Worm (Caenorhabditis elegans): ENCODE measurements around the gene Y34B4A.2.

The Y34B4A.2 gene

DNA sequence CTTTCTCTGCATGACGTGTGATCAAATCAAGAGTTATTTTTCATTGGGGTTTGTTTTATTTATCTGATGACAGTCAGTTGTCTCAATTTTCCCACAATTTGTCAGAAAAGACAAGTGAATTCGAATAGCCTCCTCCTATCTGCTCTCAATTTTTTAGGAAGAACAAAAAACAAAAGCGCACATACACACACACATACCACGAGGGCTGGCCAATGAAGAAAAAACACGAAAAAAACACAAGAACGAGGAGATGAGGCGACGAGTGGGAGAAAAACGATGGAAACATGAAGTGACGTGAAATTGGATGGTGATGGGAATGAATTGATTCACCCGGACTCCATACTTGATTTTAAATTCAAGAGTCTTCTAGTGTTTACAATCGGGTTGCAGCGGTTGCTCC lies 14.6 kb downstream of the Y34B4A.2 start:
- TF ChIP-seq nhr-23 (tag; optimal IDR thresholded peaks at IDR 0.05) (no peak), nhr-129 (tag; optimal IDR thresholded peaks at IDR 0.05) (peak; percentile 61)

DNA sequence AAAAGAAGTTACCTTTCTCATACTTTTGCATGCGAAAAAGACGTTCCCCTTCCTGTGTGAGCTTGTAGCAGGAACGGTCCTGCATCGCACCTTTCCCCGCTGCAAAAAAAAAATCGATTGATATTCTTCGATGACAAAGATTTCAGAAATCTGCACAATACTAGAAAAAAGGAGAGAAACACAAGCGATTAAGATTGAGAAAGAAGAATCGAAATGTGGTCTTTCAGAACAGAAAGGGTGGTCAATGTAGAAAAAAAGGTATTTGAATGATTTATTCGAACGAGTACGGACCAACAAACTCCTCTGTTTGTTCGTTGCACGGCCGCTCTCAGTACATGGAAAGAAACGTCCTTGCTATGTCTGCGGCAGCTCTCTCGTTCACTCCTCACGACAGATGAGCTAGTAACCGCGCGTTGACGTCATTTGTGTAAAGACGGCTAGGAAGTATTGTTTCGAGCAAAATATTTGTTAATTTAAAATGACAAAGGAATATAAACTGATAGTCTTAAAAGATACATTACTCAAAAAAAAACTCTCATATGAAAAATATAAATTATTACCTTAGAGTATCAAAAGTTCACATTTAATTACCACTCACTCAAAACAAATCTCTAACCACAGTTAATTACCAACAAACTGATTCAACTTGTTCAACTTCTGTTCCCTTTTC lies 18.8 kb downstream of the Y34B4A.2 start, which contains the start of gene ift-81:
Gene ift-81, plus strand, starts transcription at position 620 of the 670 bp plus-strand sequence.
- TF ChIP-seq unc-55 (GFP tag; optimal IDR thresholded peaks at IDR 0.05) (peak; percentile 83), sma-9 (GFP tag; optimal IDR thresholded peaks at IDR 0.05) (peak; percentile 62), sma-9 (tag; optimal IDR thresholded peaks at IDR 0.05) (no peak), lsy-2 (tag; optimal IDR thresholded peaks at IDR 0.05) (peak; percentile 37 to 67), F13H6.1 (tag; optimal IDR thresholded peaks at IDR 0.05) (peak; percentile 59), elt-3 (tag; optimal IDR thresholded peaks at IDR 0.05) (no peak), mab-5 (tag; optimal IDR thresholded peaks at IDR 0.05) (peak; percentile 76), R02D3.7 (tag; optimal IDR thresholded peaks at IDR 0.05) (no peak), blmp-1 (tag; optimal IDR thresholded peaks at IDR 0.05; ENCODE audit: insufficient read depth) (no peak), sem-4 (tag; optimal IDR thresholded peaks at IDR 0.05) (no peak), nhr-129 (tag; optimal IDR thresholded peaks at IDR 0.05) (peak; percentile 69), gmeb-1 (tag; optimal IDR thresholded peaks at IDR 0.05) (peak; percentile 39), ama-1 (optimal IDR thresholded peaks at IDR 0.05) (no peak), elt-1 (tag; optimal IDR thresholded peaks at IDR 0.05) (no peak), C34F6.9 (tag; optimal IDR thresholded peaks at IDR 0.05) (peak; percentile 57), nhr-23 (tag; optimal IDR thresholded peaks at IDR 0.05) (no peak), ztf-1 (GFP tag; conservative IDR thresholded peaks at IDR 0.05) (no peak), nhr-237 (tag; optimal IDR thresholded peaks at IDR 0.05) (no peak), lin-11 (tag; optimal IDR thresholded peaks at IDR 0.05) (peak; percentile 4), crh-2 (tag; optimal IDR thresholded peaks at IDR 0.05) (peak; percentile 40), nhr-77 (tag; optimal IDR thresholded peaks at IDR 0.05) (no peak), lin-13 (GFP tag; optimal IDR thresholded peaks at IDR 0.05) (peak; percentile 44), fos-1 (tag; optimal IDR thresholded peaks at IDR 0.05) (peak; percentile 5)

DNA sequence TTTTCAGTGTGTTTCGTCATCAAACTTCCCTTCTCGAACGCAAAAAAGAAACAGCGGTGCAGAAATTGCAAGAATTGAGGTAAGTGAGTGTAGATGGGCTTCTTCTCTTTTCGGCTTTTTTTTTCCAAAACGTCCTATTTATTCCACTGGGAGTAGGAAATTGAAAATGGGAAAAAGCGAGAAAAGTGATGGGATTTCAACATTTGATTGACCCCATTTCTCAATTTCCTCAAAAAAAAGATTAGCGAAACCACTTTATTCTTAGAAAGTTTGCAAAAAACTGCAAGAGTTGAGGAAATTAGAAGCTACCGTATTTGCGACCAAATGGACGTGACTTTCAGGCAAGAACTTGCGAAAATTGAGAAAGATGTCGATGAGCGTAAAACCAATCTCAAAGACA lies 24.2 kb downstream of the Y34B4A.2 start, which contains the start of gene ags-3:
Gene ags-3, minus strand, starts transcription at position 101 of the 400 bp plus-strand sequence.
- TF ChIP-seq mbf-1 (tag; optimal IDR thresholded peaks at IDR 0.05) (no peak), ceh-82 (tag; optimal IDR thresholded peaks at IDR 0.05) (no peak), lin-13 (GFP tag; optimal IDR thresholded peaks at IDR 0.05) (no peak), skn-1 (tag; optimal IDR thresholded peaks at IDR 0.05) (no peak), lin-39 (tag; optimal IDR thresholded peaks at IDR 0.05) (no peak), snpc-4 (tag; optimal IDR thresholded peaks at IDR 0.05) (no peak), unc-62 (GFP tag; optimal IDR thresholded peaks at IDR 0.05) (no peak), sma-9 (GFP tag; optimal IDR thresholded peaks at IDR 0.05) (no peak), sma-9 (tag; optimal IDR thresholded peaks at IDR 0.05) (no peak), F13H6.1 (tag; optimal IDR thresholded peaks at IDR 0.05) (no peak), blmp-1 (tag; optimal IDR thresholded peaks at IDR 0.05; ENCODE audit: insufficient read depth) (no peak), ama-1 (optimal IDR thresholded peaks at IDR 0.05) (no peak), mab-5 (tag; optimal IDR thresholded peaks at IDR 0.05) (no peak), ceh-16 (tag; optimal IDR thresholded peaks at IDR 0.05) (no peak), lin-11 (tag; optimal IDR thresholded peaks at IDR 0.05) (no peak)

DNA sequence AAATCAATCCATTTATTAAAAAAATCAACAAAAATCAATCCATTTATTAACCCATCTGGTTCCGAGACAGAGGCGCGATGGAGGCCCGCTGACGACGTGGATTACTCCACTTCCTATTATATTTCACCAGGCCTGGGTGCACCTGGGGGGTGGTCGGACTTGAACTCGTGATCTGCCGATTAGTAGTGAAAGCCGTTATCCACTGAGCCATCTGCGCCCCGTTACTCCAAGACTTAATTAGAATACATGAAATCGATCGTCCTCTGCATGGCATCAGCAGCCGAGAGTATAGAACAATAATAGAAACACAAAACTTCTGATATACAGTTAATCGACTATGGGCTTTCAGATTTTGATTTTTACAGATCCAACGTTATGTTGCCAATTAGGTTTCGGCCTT lies 30.3 kb downstream of the Y34B4A.2 start:
- TF ChIP-seq sma-9 (GFP tag; optimal IDR thresholded peaks at IDR 0.05) (no peak), sma-9 (tag; optimal IDR thresholded peaks at IDR 0.05) (no peak), R02D3.7 (tag; optimal IDR thresholded peaks at IDR 0.05) (no peak), lin-13 (GFP tag; optimal IDR thresholded peaks at IDR 0.05) (no peak), C34F6.9 (tag; optimal IDR thresholded peaks at IDR 0.05) (no peak), lin-39 (tag; optimal IDR thresholded peaks at IDR 0.05) (no peak), elt-1 (tag; optimal IDR thresholded peaks at IDR 0.05) (no peak), sma-3 (GFP tag; optimal IDR thresholded peaks at IDR 0.05) (no peak), nhr-11 (tag; optimal IDR thresholded peaks at IDR 0.05) (no peak)

DNA sequence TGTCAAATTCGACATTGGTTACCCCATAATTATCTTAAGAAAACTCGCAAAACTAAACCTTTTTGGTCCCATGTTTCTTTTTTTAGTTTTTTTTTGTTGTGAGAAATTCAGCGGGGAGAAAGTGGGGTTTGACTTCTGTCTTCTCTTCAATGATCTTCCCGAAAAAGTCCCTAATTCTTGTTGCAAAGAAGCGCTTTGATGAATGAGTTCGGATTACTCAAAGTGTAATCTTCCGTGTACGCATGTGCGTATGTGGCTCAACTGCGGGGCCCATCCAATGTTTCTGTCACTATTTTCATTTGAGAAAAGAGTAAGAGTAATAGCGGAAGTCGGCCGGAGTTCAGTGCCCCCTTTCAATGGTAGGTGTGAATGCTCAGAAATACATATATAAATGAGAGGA lies 31.9 kb downstream of the Y34B4A.2 start:
- TF ChIP-seq lin-13 (GFP tag; optimal IDR thresholded peaks at IDR 0.05) (no peak), gmeb-1 (tag; optimal IDR thresholded peaks at IDR 0.05) (no peak), sma-9 (GFP tag; optimal IDR thresholded peaks at IDR 0.05) (no peak), sma-9 (tag; optimal IDR thresholded peaks at IDR 0.05) (no peak), mab-5 (tag; optimal IDR thresholded peaks at IDR 0.05) (peak; percentile 72), ama-1 (optimal IDR thresholded peaks at IDR 0.05) (no peak), unc-55 (GFP tag; optimal IDR thresholded peaks at IDR 0.05) (peak; percentile 53), nhr-21 (tag; optimal IDR thresholded peaks at IDR 0.05) (no peak), mdl-1 (tag; optimal IDR thresholded peaks at IDR 0.05) (peak in 1 of 2 experiments; percentile 22), lin-11 (tag; optimal IDR thresholded peaks at IDR 0.05) (no peak), F13H6.1 (tag; optimal IDR thresholded peaks at IDR 0.05) (no peak), sem-4 (tag; optimal IDR thresholded peaks at IDR 0.05) (no peak), unc-39 (tag; optimal IDR thresholded peaks at IDR 0.05) (no peak), aly-2 (tag; optimal IDR thresholded peaks at IDR 0.05) (no peak), elt-1 (tag; optimal IDR thresholded peaks at IDR 0.05) (no peak), peb-1 (tag; optimal IDR thresholded peaks at IDR 0.05) (no peak), R02D3.7 (tag; optimal IDR thresholded peaks at IDR 0.05) (no peak), nhr-11 (tag; optimal IDR thresholded peaks at IDR 0.05) (no peak), Y55F3AM.14 (GFP tag; optimal IDR thresholded peaks at IDR 0.05) (no peak), lin-39 (tag; optimal IDR thresholded peaks at IDR 0.05) (no peak)

Data from whole organism, L2 larva.